Fruit fly (Drosophila melanogaster) whole organism, embryonic: Measurements from ENCODE around the gene CG10338.

Experiments used
- Aef1 ChIP-seq: fragments of 200-800 bp; sonication (Bioruptor generic); IDR thresholded peaks from 3 replicates; pipeline ENCODE4 v1.3.6; 2022; ENCODE audit warnings: missing biosample characterization, missing genetic modification characterization
- Antp ChIP-seq: fragments of 200-800 bp; sonication (Bioruptor generic); optimal IDR thresholded peaks from 3 replicates; lab custom pipeline; 2016; ENCODE audit warnings: missing biosample characterization, missing genetic modification characterization
- Bgb ChIP-seq: fragments of 200-800 bp; sonication (Bioruptor generic); IDR thresholded peaks from 2 replicates; pipeline ENCODE4 v1.3.6; 2022; ENCODE audit warnings: missing biosample characterization, missing genetic modification characterization; ENCODE audit not compliant: partially characterized antibody
- CG10543 ChIP-seq: fragments of 200-800 bp; sonication (Bioruptor generic); optimal IDR thresholded peaks from 3 replicates; lab custom pipeline; 2017; ENCODE audit warnings: missing biosample characterization, mild to moderate bottlenecking, missing genetic modification characterization, moderate library complexity
- CG10959 ChIP-seq: fragments of 200-800 bp; sonication (Bioruptor generic); IDR thresholded peaks from 2 replicates; pipeline ENCODE4 v1.3.6; 2022; ENCODE audit warnings: missing biosample characterization, missing genetic modification characterization
- CG12071 ChIP-seq: fragments of 200-800 bp; sonication (Bioruptor generic); optimal IDR thresholded peaks from 3 replicates; lab custom pipeline; 2018; ENCODE audit warnings: missing biosample characterization, mild to moderate bottlenecking, missing genetic modification characterization
- CG12219 ChIP-seq: fragments of 200-800 bp; sonication (Bioruptor generic); optimal IDR thresholded peaks from 3 replicates; lab custom pipeline; 2018; ENCODE audit warnings: missing biosample characterization, mild to moderate bottlenecking, missing genetic modification characterization
- CG12299 ChIP-seq: fragments of 200-800 bp; sonication (Bioruptor generic); optimal IDR thresholded peaks from 2 replicates; lab custom pipeline; 2018; ENCODE audit warnings: missing biosample characterization, mild to moderate bottlenecking, missing genetic modification characterization
- CG15073 ChIP-seq: fragments of 200-800 bp; sonication (Bioruptor generic); optimal IDR thresholded peaks from 2 replicates; lab custom pipeline; 2016; ENCODE audit warnings: missing biosample characterization, missing genetic modification characterization
- CG16813 ChIP-seq: fragments of 200-800 bp; sonication (Bioruptor generic); IDR thresholded peaks from 3 replicates; pipeline ENCODE4 v1.3.6; 2022; ENCODE audit warnings: missing biosample characterization, missing genetic modification characterization; ENCODE audit not compliant: partially characterized antibody
- CG18764 ChIP-seq: fragments of 200-800 bp; sonication (Bioruptor generic); optimal IDR thresholded peaks from 3 replicates; lab custom pipeline; 2016; ENCODE audit warnings: missing biosample characterization, missing genetic modification characterization
- CG2875 ChIP-seq: fragments of 200-800 bp; sonication (Bioruptor generic); optimal IDR thresholded peaks from 2 replicates; lab custom pipeline; 2017; ENCODE audit warnings: missing biosample characterization, mild to moderate bottlenecking, missing genetic modification characterization, missing genetic modification reagents
- CG31388 ChIP-seq: fragments of 200-800 bp; sonication (Bioruptor generic); optimal IDR thresholded peaks from 2 replicates; lab custom pipeline; 2016; ENCODE audit warnings: missing biosample characterization, missing genetic modification characterization
- CG34376 ChIP-seq: fragments of 200-800 bp; sonication (Bioruptor generic); optimal IDR thresholded peaks from 2 replicates; lab custom pipeline; 2018; ENCODE audit warnings: missing biosample characterization, mild to moderate bottlenecking, missing genetic modification characterization
- CG4424 ChIP-seq: fragments of 200-800 bp; sonication (Bioruptor generic); optimal IDR thresholded peaks from 3 replicates; lab custom pipeline; 2016; ENCODE audit warnings: missing biosample characterization, missing genetic modification characterization
- CG6254 ChIP-seq: fragments of 200-800 bp; sonication (Bioruptor generic); optimal IDR thresholded peaks from 3 replicates; lab custom pipeline; 2017; ENCODE audit warnings: mild to moderate bottlenecking, missing biosample characterization, missing genetic modification reagents, missing genetic modification characterization
- CG6689 ChIP-seq: fragments of 200-800 bp; sonication (Bioruptor generic); IDR thresholded peaks from 2 replicates; pipeline ENCODE4 v1.3.6; 2022; ENCODE audit warnings: missing biosample characterization, missing genetic modification characterization
- CG7987 ChIP-seq: fragments of 200-800 bp; sonication (Bioruptor generic); optimal IDR thresholded peaks from 2 replicates; lab custom pipeline; 2018; ENCODE audit warnings: missing biosample characterization, mild to moderate bottlenecking, missing genetic modification characterization, moderate library complexity
- CG8359 ChIP-seq: fragments of 200-800 bp; sonication (Bioruptor generic); optimal IDR thresholded peaks from 2 replicates; lab custom pipeline; 2017; ENCODE audit warnings: missing biosample characterization, mild to moderate bottlenecking, missing genetic modification characterization, borderline replicate concordance
- CG8765 ChIP-seq: fragments of 200-800 bp; sonication (Bioruptor generic); IDR thresholded peaks from 2 replicates; pipeline ENCODE4 v1.3.6; 2022; ENCODE audit warnings: missing biosample characterization, missing genetic modification characterization
- CoRest ChIP-seq: fragments of 200-800 bp; sonication (Bioruptor generic); optimal IDR thresholded peaks from 3 replicates; lab custom pipeline; 2018; ENCODE audit warnings: missing biosample characterization, mild to moderate bottlenecking, missing genetic modification characterization, moderate library complexity
- Deaf1 ChIP-seq: fragments of 200-800 bp; optimal IDR thresholded peaks from 3 replicates; lab custom pipeline; 2019; ENCODE audit warnings: missing biosample characterization, mild to moderate bottlenecking, missing genetic modification characterization, moderate library complexity
- Hr3 ChIP-seq: fragments of 200-800 bp; sonication (Bioruptor generic); optimal IDR thresholded peaks from 3 replicates; lab custom pipeline; 2016; ENCODE audit warnings: missing biosample characterization, missing genetic modification characterization
- Lhr ChIP-seq: fragments of 200-800 bp; sonication (Bioruptor generic); optimal IDR thresholded peaks from 3 replicates; lab custom pipeline; 2017; ENCODE audit warnings: mild to moderate bottlenecking, missing biosample characterization, missing genetic modification reagents, missing genetic modification characterization
- Usf ChIP-seq: fragments of 200-800 bp; sonication (Bioruptor generic); optimal IDR thresholded peaks from 2 replicates; lab custom pipeline; 2017; ENCODE audit warnings: missing genotype, missing biosample characterization, missing genetic modification characterization
- bbx ChIP-seq: fragments of 200-800 bp; sonication (Bioruptor generic); IDR thresholded peaks from 2 replicates; pipeline ENCODE4 v1.3.6; 2022; ENCODE audit warnings: missing biosample characterization, missing genetic modification characterization; ENCODE audit not compliant: partially characterized antibody
- chm ChIP-seq: fragments of 200-800 bp; sonication (Bioruptor generic); IDR thresholded peaks from 2 replicates; pipeline ENCODE4 v1.3.6; 2022; ENCODE audit warnings: missing biosample characterization, missing genetic modification characterization
- corto ChIP-seq: fragments of 200-800 bp; sonication (Bioruptor generic); optimal IDR thresholded peaks from 2 replicates; lab custom pipeline; 2016; ENCODE audit warnings: missing biosample characterization, mild to moderate bottlenecking, missing genetic modification characterization, moderate library complexity
- dmrt11E ChIP-seq: fragments of 200-800 bp; sonication (Bioruptor generic); optimal IDR thresholded peaks from 3 replicates; lab custom pipeline; 2018; ENCODE audit warnings: missing biosample characterization, mild to moderate bottlenecking, missing genetic modification characterization, moderate library complexity
- ems ChIP-seq: fragments of 200-800 bp; sonication (Bioruptor generic); optimal IDR thresholded peaks from 3 replicates; lab custom pipeline; 2016; ENCODE audit warnings: missing biosample characterization, missing genetic modification characterization
- en ChIP-seq: fragments of 200-800 bp; sonication (Bioruptor generic); optimal IDR thresholded peaks from 2 replicates; lab custom pipeline; 2016; ENCODE audit warnings: missing biosample characterization, missing genetic modification characterization
- gcm ChIP-seq: fragments of 200-800 bp; sonication (Bioruptor generic); optimal IDR thresholded peaks from 2 replicates; lab custom pipeline; 2019; ENCODE audit warnings: missing biosample characterization, mild to moderate bottlenecking, missing genetic modification characterization, moderate library complexity
- h ChIP-seq: fragments of >200 bp; optimal IDR thresholded peaks from 2 replicates; lab custom pipeline; 2017
- jing ChIP-seq: fragments of 200-800 bp; sonication (Bioruptor generic); optimal IDR thresholded peaks from 2 replicates; lab custom pipeline; 2018; ENCODE audit warnings: missing biosample characterization, mild to moderate bottlenecking, missing genetic modification characterization
- kni ChIP-seq: fragments of 200-800 bp; sonication (Bioruptor generic); optimal IDR thresholded peaks from 3 replicates; lab custom pipeline; 2017; ENCODE audit warnings: mild to moderate bottlenecking, missing biosample characterization, missing genetic modification reagents, missing genetic modification characterization
- lmd ChIP-seq: fragments of 200-800 bp; sonication (Bioruptor generic); IDR thresholded peaks from 2 replicates; pipeline ENCODE4 v1.3.6; 2022; ENCODE audit warnings: missing biosample characterization, missing genetic modification characterization
- mirr ChIP-seq: fragments of 200-800 bp; sonication (Bioruptor generic); optimal IDR thresholded peaks from 3 replicates; lab custom pipeline; 2018; ENCODE audit warnings: missing biosample characterization, mild to moderate bottlenecking, missing genetic modification characterization
- nom ChIP-seq: fragments of 200-800 bp; sonication (Bioruptor generic); optimal IDR thresholded peaks from 2 replicates; lab custom pipeline; 2017; ENCODE audit warnings: missing biosample characterization, missing genetic modification characterization, mild to moderate bottlenecking, moderate library complexity, missing genetic modification reagents
- p53 ChIP-seq: fragments of 200-800 bp; sonication (Bioruptor generic); optimal IDR thresholded peaks from 2 replicates; lab custom pipeline; 2016; ENCODE audit warnings: missing biosample characterization, missing genetic modification characterization
- pnt ChIP-seq: fragments of 200-800 bp; sonication (Bioruptor generic); optimal IDR thresholded peaks from 3 replicates; lab custom pipeline; 2016; ENCODE audit warnings: missing biosample characterization, missing genetic modification characterization
- pzg ChIP-seq: fragments of 200-800 bp; sonication (Bioruptor generic); optimal IDR thresholded peaks from 3 replicates; lab custom pipeline; 2018; ENCODE audit warnings: missing biosample characterization, mild to moderate bottlenecking, missing genetic modification characterization, moderate library complexity
- schlank ChIP-seq: fragments of 200-800 bp; sonication (Bioruptor generic); optimal IDR thresholded peaks from 2 replicates; lab custom pipeline; 2018; ENCODE audit warnings: missing biosample characterization, mild to moderate bottlenecking, missing genetic modification characterization
- slou ChIP-seq: fragments of 200-800 bp; sonication (Bioruptor generic); optimal IDR thresholded peaks from 3 replicates; lab custom pipeline; 2016; ENCODE audit warnings: missing biosample characterization, missing genetic modification characterization
- sqz ChIP-seq: fragments of 200-800 bp; sonication (Bioruptor generic); optimal IDR thresholded peaks from 3 replicates; lab custom pipeline; 2018; ENCODE audit warnings: missing biosample characterization, mild to moderate bottlenecking, missing genetic modification characterization
- ssp ChIP-seq: fragments of 200-800 bp; sonication (Bioruptor generic); IDR thresholded peaks from 2 replicates; pipeline ENCODE4 v1.3.6; 2022; ENCODE audit warnings: missing biosample characterization, missing genetic modification characterization
- tna ChIP-seq: fragments of 200-800 bp; sonication (Bioruptor generic); IDR thresholded peaks from 2 replicates; pipeline ENCODE4 v1.3.6; 2022; ENCODE audit warnings: missing biosample characterization, missing genetic modification characterization; ENCODE audit not compliant: partially characterized antibody
- ttk ChIP-seq: fragments of 200-800 bp; sonication (Bioruptor generic); IDR thresholded peaks from 2 replicates; pipeline ENCODE4 v2.1.2; 2022; ENCODE audit warnings: missing biosample characterization, missing genetic modification characterization
- twi ChIP-seq: fragments of 200-800 bp; optimal IDR thresholded peaks from 2 replicates; lab custom pipeline; 2019; ENCODE audit warnings: missing biosample characterization, mild to moderate bottlenecking, missing genetic modification characterization, moderate library complexity
- vvl ChIP-seq: fragments of 200-800 bp; sonication (Bioruptor generic); IDR thresholded peaks from 2 replicates; pipeline ENCODE4 v1.3.6; 2022; ENCODE audit warnings: missing biosample characterization, missing genetic modification characterization
- zen ChIP-seq: fragments of 200-800 bp; sonication (Bioruptor generic); optimal IDR thresholded peaks from 3 replicates; lab custom pipeline; 2018; ENCODE audit warnings: missing biosample characterization, mild to moderate bottlenecking, missing genetic modification characterization, moderate library complexity
- zfh2 ChIP-seq: fragments of 200-800 bp; sonication (Bioruptor generic); optimal IDR thresholded peaks from 2 replicates; lab custom pipeline; 2016; ENCODE audit warnings: missing biosample characterization, missing genetic modification characterization

Gene CG10338

dm6 chr2L:18698559-18699130 lies 3.2 kb downstream of the CG10338 start, which contains the start of gene CG10341 (continued):
- TF ChIP-seq CG8765, result no peak
- no peak for TF ChIP-seq CoRest (tag; lab: Kevin White, UChicago)
- TF ChIP-seq Usf (GFP tag; lab: Kevin White, UChicago), result no peak
- TF ChIP-seq Deaf1 (tag; lab: Kevin White, UChicago), result no peak
- TF ChIP-seq CG2875 (GFP tag; lab: Kevin White, UChicago), result no peak
- no peak for TF ChIP-seq CG8359 (GFP tag; lab: Kevin White, UChicago)
- TF ChIP-seq slou (GFP tag; lab: Kevin White, UChicago), result no peak
- TF ChIP-seq CG10959 (GFP tag; lab: Robert Waterston, UW), result no peak
- no peak for TF ChIP-seq CG34376 (GFP tag; lab: Kevin White, UChicago)
- TF ChIP-seq twi (tag; lab: Kevin White, UChicago), result no peak
- TF ChIP-seq CG6689, result no peak
- no peak for TF ChIP-seq nom (GFP tag; lab: Kevin White, UChicago)
- no peak for TF ChIP-seq jing
- TF ChIP-seq vvl (GFP tag; lab: Robert Waterston, UW), result no peak
- TF ChIP-seq CG7987 (GFP tag; lab: Kevin White, UChicago), result no peak
- no peak for TF ChIP-seq CG18764
- TF ChIP-seq chm (GFP tag; lab: Robert Waterston, UW), result no peak
- TF ChIP-seq Antp, result no peak
- no peak for TF ChIP-seq CG12219 (GFP tag; lab: Kevin White, UChicago)
- no peak for TF ChIP-seq bbx
- TF ChIP-seq CG4424 (GFP tag; lab: Kevin White, UChicago), result no peak
- no peak for TF ChIP-seq ssp (GFP tag; lab: Robert Waterston, UW)
- TF ChIP-seq sqz (GFP tag; lab: Kevin White, UChicago), result no peak
- TF ChIP-seq ems (GFP tag; lab: Kevin White, UChicago), result no peak
- TF ChIP-seq tna, result no peak
- TF ChIP-seq CG12071 (GFP tag; lab: Kevin White, UChicago), result no peak
- TF ChIP-seq zen (tag; lab: Kevin White, UChicago), result no peak
- TF ChIP-seq dmrt11E, result no peak
- TF ChIP-seq corto (GFP tag; lab: Kevin White, UChicago), result no peak
- TF ChIP-seq pzg (GFP tag; lab: Kevin White, UChicago), result peak; percentile 49
- TF ChIP-seq CG16813 (GFP tag; lab: Robert Waterston, UW), result no peak
- TF ChIP-seq CG31388 (GFP tag; lab: Kevin White, UChicago), result no peak
- no peak for TF ChIP-seq gcm
- TF ChIP-seq CG12299 (tag; lab: Kevin White, UChicago), result no peak
- no peak for TF ChIP-seq ttk (GFP tag; lab: Robert Waterston, UW)
- TF ChIP-seq h (lab: Kevin White, UChicago), result no peak
- TF ChIP-seq Bgb, result no peak; the same call in 1 of the 2 replicates
- TF ChIP-seq CG15073, result no peak
- no peak for TF ChIP-seq schlank
- no peak for TF ChIP-seq CG6254 (GFP tag; lab: Kevin White, UChicago)
- no peak for TF ChIP-seq pnt (GFP tag; lab: Kevin White, UChicago)
- TF ChIP-seq kni (GFP tag; lab: Kevin White, UChicago), result no peak
- TF ChIP-seq lmd (GFP tag; lab: Robert Waterston, UW), result no peak
- TF ChIP-seq CG10543 (GFP tag; lab: Kevin White, UChicago), result no peak
- TF ChIP-seq mirr (GFP tag; lab: Kevin White, UChicago), result no peak
- TF ChIP-seq Hr3 (GFP tag; lab: Kevin White, UChicago), result no peak
- no peak for TF ChIP-seq Aef1 (GFP tag; lab: Robert Waterston, UW)
- no peak for TF ChIP-seq zfh2 (GFP tag; lab: Kevin White, UChicago)
- no peak for TF ChIP-seq Lhr (GFP tag; lab: Kevin White, UChicago)
- TF ChIP-seq en (GFP tag; lab: Kevin White, UChicago), result no peak
- TF ChIP-seq p53 (GFP tag; lab: Kevin White, UChicago), result no peak
